Fruit fly (Drosophila melanogaster) Kc167 (cell line): ENCODE results near the gene CG31360.

Source experiments
- Myc ChIP-seq: fragments of >200 bp; optimal IDR thresholded peaks from 2 replicates; lab custom pipeline; 2017; ENCODE audit warnings: missing external identifiers
- h ChIP-seq: fragments of >200 bp; optimal IDR thresholded peaks from 3 replicates; lab custom pipeline; 2018; ENCODE audit warnings: missing external identifiers
- psq ChIP-seq: fragments of >200 bp; optimal IDR thresholded peaks from 2 replicates; lab custom pipeline; 2017; ENCODE audit warnings: missing external identifiers

DNA sequence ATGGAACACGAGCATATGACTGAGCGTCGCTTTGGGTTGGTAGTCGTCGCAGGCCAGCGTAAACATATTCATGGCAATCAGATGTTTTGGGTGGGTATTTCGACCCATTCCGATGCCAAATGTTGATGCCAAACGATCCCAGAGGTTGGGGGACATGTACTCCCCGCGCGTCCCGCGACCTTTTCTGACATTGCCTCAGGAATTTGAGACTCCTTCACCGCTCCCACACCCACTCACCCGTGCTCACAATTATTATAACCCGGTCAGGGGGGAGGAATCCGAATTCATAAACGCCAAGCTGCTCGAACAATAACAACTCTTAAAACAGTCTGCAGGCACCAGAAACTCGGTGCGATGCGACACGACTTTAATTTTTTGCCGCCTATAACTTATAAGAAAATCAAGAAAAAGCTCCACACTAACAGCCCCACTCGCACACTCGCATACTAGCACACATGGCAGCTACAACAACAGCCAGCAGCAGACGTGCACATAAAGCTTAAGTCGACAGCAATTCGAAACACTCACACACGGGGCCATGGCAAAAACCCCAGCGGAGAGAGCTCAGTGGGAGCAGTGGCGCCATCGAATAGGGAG lies 15.1 kb downstream of the CG31360 start:
- TF ChIP-seq psq (lab: Kevin White, UChicago) (no peak), Myc (lab: Kevin White, UChicago) (no peak), h (no peak)
